Worm (Caenorhabditis elegans) whole organism, L2 larva: ENCODE data around the gene ugt-67.

Experiments
- aly-2 ChIP-seq: fragments of 150-350 bp; optimal IDR thresholded peaks from 2 replicates; lab custom pipeline; 2014; ENCODE audit warnings: missing biosample characterization, missing genetic modification characterization
- dmd-4 ChIP-seq: sonication (generic microtip); optimal IDR thresholded peaks from 2 replicates; lab custom pipeline; 2017; ENCODE audit warnings: missing biosample characterization, missing genetic modification characterization
- elt-3 ChIP-seq: sonication (generic microtip); optimal IDR thresholded peaks from 2 replicates; lab custom pipeline; 2017; ENCODE audit warnings: missing biosample characterization, missing genetic modification characterization
- lsy-2 ChIP-seq, 2 experiments: fragments of 150-350 bp in 1 of 2; sonication (generic microtip) in 1 of 2; optimal IDR thresholded peaks; 2 replicates each; lab custom pipeline; 2014 to 2017; ENCODE audit warnings: missing biosample characterization in 2 of 2, missing genetic modification characterization in 2 of 2
- mbf-1 ChIP-seq: sonication (generic microtip); optimal IDR thresholded peaks from 2 replicates; lab custom pipeline; 2017; ENCODE audit warnings: missing biosample characterization, missing genetic modification characterization
- mdl-1 ChIP-seq, 2 experiments: fragments of 150-350 bp in 1 of 2; sonication (generic microtip) in 1 of 2; optimal IDR thresholded peaks; 2 replicates each; lab custom pipeline; 2017; ENCODE audit warnings: missing biosample characterization in 2 of 2, missing genetic modification characterization in 2 of 2
- nhr-10 ChIP-seq: sonication (generic microtip); optimal IDR thresholded peaks from 2 replicates; lab custom pipeline; 2017; ENCODE audit warnings: missing biosample characterization, missing genetic modification characterization
- nhr-12 ChIP-seq: fragments of 150-350 bp; optimal IDR thresholded peaks from 2 replicates; lab custom pipeline; 2014; ENCODE audit warnings: missing biosample characterization, missing genetic modification characterization
- nhr-23 ChIP-seq: fragments of 150-350 bp; optimal IDR thresholded peaks from 2 replicates; lab custom pipeline; 2014; ENCODE audit warnings: missing biosample characterization, missing genetic modification reagents, missing genetic modification characterization
- nhr-237 ChIP-seq: fragments of 150-350 bp; optimal IDR thresholded peaks from 2 replicates; lab custom pipeline; 2014; ENCODE audit warnings: missing biosample characterization, missing genetic modification characterization
- snpc-4 ChIP-seq: fragments of 150-350 bp; optimal IDR thresholded peaks from 2 replicates; lab custom pipeline; 2014; ENCODE audit warnings: missing biosample characterization, missing genetic modification characterization
- unc-39 ChIP-seq: fragments of 150-350 bp; optimal IDR thresholded peaks from 2 replicates; lab custom pipeline; 2014; ENCODE audit warnings: missing biosample characterization, missing genetic modification characterization
- unc-62 ChIP-seq: fragments of 150-350 bp; optimal IDR thresholded peaks from 2 replicates; lab custom pipeline; 2014; ENCODE audit warnings: missing biosample characterization, missing genetic modification reagents, missing genetic modification characterization

- TF ChIP-seq nhr-23 (tag; lab: Kevin White, UChicago) (no peak), unc-39 (no peak), lsy-2 (tag; optimal IDR thresholded peaks at IDR 0.05; lab: Kevin White, UChicago) (no peak), nhr-10 (tag; lab: Kevin White, UChicago) (no peak), snpc-4 (no peak), unc-62 (GFP tag; lab: Kevin White, UChicago) (no peak), dmd-4 (tag; lab: Kevin White, UChicago) (no peak), elt-3 (tag; lab: Kevin White, UChicago) (no peak), nhr-237 (tag; lab: Kevin White, UChicago) (no peak), mbf-1 (tag; lab: Kevin White, UChicago) (no peak), nhr-12 (tag; lab: Kevin White, UChicago) (no peak), mdl-1 (tag; optimal IDR thresholded peaks at IDR 0.05; lab: Kevin White, UChicago) (no peak), aly-2 (tag; lab: Kevin White, UChicago) (no peak)
Observed at ce11 chrV:4885372-4885771, 15.8 kb upstream of the ugt-67 start, which contains the start of gene T19H12.3.
